Fruit fly (Drosophila melanogaster) whole organism, wandering third instar larva: ENCODE results near the gene Ufd4.
A peak's percentile ranks its signal among the peaks of the same experiment; 100 is the strongest.

Experiments used
- OdsH ChIP-seq: fragments of 200-800 bp; sonication (Bioruptor generic); optimal IDR thresholded peaks from 2 replicates; lab custom pipeline; 2016; ENCODE audit warnings: missing biosample characterization, mild to moderate bottlenecking, missing genetic modification characterization
- ey ChIP-seq: fragments of 200-800 bp; sonication (Bioruptor generic); optimal IDR thresholded peaks from 2 replicates; lab custom pipeline; 2016; ENCODE audit warnings: missing biosample characterization, missing genetic modification characterization

dm6 chr2L:10339212-10339721, 47.1 kb upstream of the Ufd4 start, which contains the start of gene SamDC:
- TF ChIP-seq OdsH = peak; percentile 24
- no peak for TF ChIP-seq ey (GFP tag; lab: Kevin White, UChicago)
